Worm (Caenorhabditis elegans): ENCODE data around the gene F57B9.8.

F57B9.8 gene

ce11 chrIII:6947896-6948295 is 12.8 kb upstream of the F57B9.8 start:
- TF ChIP-seq ZK546.5 (tag; optimal IDR thresholded peaks at IDR 0.05) = no peak
- no peak for TF ChIP-seq daf-16 (GFP tag; optimal IDR thresholded peaks at IDR 0.05)
- TF ChIP-seq daf-16 (tag; optimal IDR thresholded peaks at IDR 0.05) = peak; percentile 9
- TF ChIP-seq snpc-4 (tag; optimal IDR thresholded peaks at IDR 0.05) = no peak
- TF ChIP-seq hlh-30 (tag; optimal IDR thresholded peaks at IDR 0.05; ENCODE audit: insufficient read depth) = peak; percentile 86
- TF ChIP-seq rbr-2 (tag; optimal IDR thresholded peaks at IDR 0.05) = no peak
- peak in 1 of 2 experiments; percentile 9 for TF ChIP-seq hif-1 (tag; optimal IDR thresholded peaks at IDR 0.05)
- no peak for TF ChIP-seq arid-1 (GFP tag; conservative IDR thresholded peaks at IDR 0.05)
- no peak for TF ChIP-seq zag-1 (tag; optimal IDR thresholded peaks at IDR 0.05)
- TF ChIP-seq madf-5 (GFP tag; IDR thresholded peaks at IDR 0.05) = no peak
- TF ChIP-seq hlh-11 (tag; optimal IDR thresholded peaks at IDR 0.05) = peak; percentile 48
- no peak for TF ChIP-seq R02D3.7 (tag; optimal IDR thresholded peaks at IDR 0.05)
- TF ChIP-seq mdl-1 (tag; optimal IDR thresholded peaks at IDR 0.05) = peak in 1 of 2 experiments; percentile 16
- no peak for TF ChIP-seq nhr-6 (tag; optimal IDR thresholded peaks at IDR 0.05)
- peak; percentile 63 for TF ChIP-seq nhr-28 (tag; optimal IDR thresholded peaks at IDR 0.05)
- TF ChIP-seq Y5F2A.4 (GFP tag; optimal IDR thresholded peaks at IDR 0.05) = no peak
- peak in 1 of 2 experiments; percentile 21 for TF ChIP-seq lsy-2 (tag; optimal IDR thresholded peaks at IDR 0.05)
- peak; percentile 26 for TF ChIP-seq mxl-3 (GFP tag; optimal IDR thresholded peaks at IDR 0.05)
- TF ChIP-seq nhr-102 (tag; optimal IDR thresholded peaks at IDR 0.05) = no peak
- TF ChIP-seq F10B5.3 (tag; optimal IDR thresholded peaks at IDR 0.05) = no peak
- no peak for TF ChIP-seq mep-1 (tag; optimal IDR thresholded peaks at IDR 0.05)

- TF ChIP-seq egl-27 (tag; optimal IDR thresholded peaks at IDR 0.05) (no peak), php-3 (GFP tag; IDR thresholded peaks at IDR 0.05) (no peak), hlh-30 (tag; optimal IDR thresholded peaks at IDR 0.05; ENCODE audit: insufficient read depth) (peak; percentile 4), nhr-48 (tag; optimal IDR thresholded peaks at IDR 0.05) (no peak), ceh-28 (tag; optimal IDR thresholded peaks at IDR 0.05) (no peak), nhr-42 (GFP tag; IDR thresholded peaks at IDR 0.05) (no peak), dmd-8 (GFP tag; IDR thresholded peaks at IDR 0.05) (no peak), zip-2 (tag; optimal IDR thresholded peaks at IDR 0.05) (no peak), ceh-82 (tag; optimal IDR thresholded peaks at IDR 0.05) (no peak), nhr-28 (tag; optimal IDR thresholded peaks at IDR 0.05) (no peak), lsy-2 (tag; optimal IDR thresholded peaks at IDR 0.05) (peak in 1 of 2 experiments; percentile 27), mdt-29 (GFP tag; IDR thresholded peaks at IDR 0.05) (no peak), Y48G9A.11 (GFP tag; IDR thresholded peaks at IDR 0.05) (peak; percentile 97), nhr-11 (tag; optimal IDR thresholded peaks at IDR 0.05) (no peak), egl-43 (GFP tag; IDR thresholded peaks at IDR 0.05) (no peak), ctbp-1 (GFP tag; IDR thresholded peaks at IDR 0.05) (no peak), ztf-11 (tag; optimal IDR thresholded peaks at IDR 0.05) (no peak), Y75B8A.6 (GFP tag; IDR thresholded peaks at IDR 0.05) (no peak), spr-1 (tag; optimal IDR thresholded peaks at IDR 0.05) (no peak), attf-4 (tag; optimal IDR thresholded peaks at IDR 0.05) (no peak), spr-3 (GFP tag; optimal IDR thresholded peaks at IDR 0.05) (no peak), nhr-41 (GFP tag; IDR thresholded peaks at IDR 0.05) (no peak), T20F7.1 (GFP tag; optimal IDR thresholded peaks at IDR 0.05) (peak; percentile 95), mxl-3 (GFP tag; optimal IDR thresholded peaks at IDR 0.05) (no peak), dve-1 (tag; optimal IDR thresholded peaks at IDR 0.05; ENCODE audit: insufficient read depth) (no peak), unc-130 (GFP tag; optimal IDR thresholded peaks at IDR 0.05) (no peak), zfp-3 (GFP tag; conservative IDR thresholded peaks at IDR 0.05) (no peak), jun-1 (tag; optimal IDR thresholded peaks at IDR 0.05) (no peak), mes-2 (tag; optimal IDR thresholded peaks at IDR 0.05; ENCODE audit: poor library complexity, severe bottlenecking) (peak; percentile 28), F44E2.7 (GFP tag; IDR thresholded peaks at IDR 0.05) (no peak), F49E8.2 (tag; optimal IDR thresholded peaks at IDR 0.05; ENCODE audit: borderline replicate concordance) (no peak), dpl-1 (GFP tag; optimal IDR thresholded peaks at IDR 0.05) (no peak), sdz-12 (GFP tag; optimal IDR thresholded peaks at IDR 0.05) (no peak), nhr-102 (tag; optimal IDR thresholded peaks at IDR 0.05) (no peak), ceh-32 (tag; optimal IDR thresholded peaks at IDR 0.05; ENCODE audit: poor library complexity) (no peak)
Observed at ce11 chrIII:6946382-6946781, 11.3 kb upstream of the F57B9.8 start, which contains the start of gene let-711. Gene let-711 (plus strand): TSS chrIII:6946718.

Measured in whole organism, L4 larva.